Fruit fly (Drosophila melanogaster) whole organism: ENCODE results near the gene Lsp2.

Experiments used
- Dll ChIP-seq: fragments of >200 bp; optimal IDR thresholded peaks from 2 replicates; lab custom pipeline; 2017
- pan ChIP-seq: fragments of >200 bp; optimal IDR thresholded peaks from 2 replicates; lab custom pipeline; 2017
- usp ChIP-seq: fragments of >200 bp; optimal IDR thresholded peaks from 2 replicates; lab custom pipeline; 2017; ENCODE audit warnings: missing biosample characterization, missing genetic modification characterization, mixed read lengths

DNA sequence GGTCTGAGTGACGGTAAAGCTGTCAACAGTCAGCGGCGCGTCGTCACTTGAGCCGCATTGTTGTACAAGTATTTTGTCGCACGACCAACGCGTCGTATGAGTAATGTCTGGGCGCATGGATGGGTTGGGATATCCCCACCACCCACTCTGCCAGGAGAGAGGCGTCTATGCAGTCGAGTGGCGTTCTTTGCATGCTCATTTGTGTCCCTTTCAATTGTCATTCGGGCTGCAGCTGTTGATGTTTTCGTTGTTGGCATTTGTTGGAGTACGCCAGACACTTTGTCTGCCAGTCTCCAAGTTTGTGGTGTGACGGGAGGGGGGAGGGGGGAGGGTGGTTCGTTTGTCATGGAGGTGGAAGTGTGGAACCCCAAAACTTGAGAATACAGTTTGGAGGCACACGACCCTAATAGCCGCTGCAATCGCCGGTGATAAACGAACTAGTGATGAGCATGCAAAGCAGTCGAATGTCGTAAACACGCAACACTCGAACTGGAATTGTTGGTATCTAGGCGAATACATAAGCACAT is 33.0 kb downstream of the Lsp2 start:
- TF ChIP-seq Dll (lab: Kevin White, UChicago) (no peak), pan (lab: Kevin White, UChicago) (no peak), usp (GFP tag; lab: Kevin White, UChicago) (no peak)
